Fruit fly (Drosophila melanogaster) whole organism, embryonic: ENCODE data around the gene bin.

ENCODE experiments used
- Awh ChIP-seq: fragments of 200-800 bp; sonication (Bioruptor generic); IDR thresholded peaks from 2 replicates; pipeline ENCODE4, ENCODE4 v1.3.6; 2022; ENCODE audit warnings: missing biosample characterization, missing genetic modification characterization
- CG10979 ChIP-seq: fragments of 200-800 bp; sonication (Bioruptor generic); optimal IDR thresholded peaks from 2 replicates; lab custom pipeline; 2018; ENCODE audit warnings: missing biosample characterization, mild to moderate bottlenecking, missing genetic modification characterization, moderate library complexity
- CG11456 ChIP-seq: fragments of 200-800 bp; sonication (Bioruptor generic); IDR thresholded peaks from 3 replicates; pipeline ENCODE4 v1.3.6; 2022; ENCODE audit warnings: missing biosample characterization, missing genetic modification characterization
- CG11695 ChIP-seq: fragments of 200-800 bp; sonication (Bioruptor generic); IDR thresholded peaks from 3 replicates; pipeline ENCODE4 v1.3.6; 2022; ENCODE audit warnings: missing biosample characterization, missing genetic modification characterization
- CG13296 ChIP-seq: fragments of 200-800 bp; sonication (Bioruptor generic); optimal IDR thresholded peaks from 3 replicates; lab custom pipeline; 2018; ENCODE audit warnings: missing biosample characterization, mild to moderate bottlenecking, missing genetic modification characterization
- CG14667 ChIP-seq: fragments of 200-800 bp; sonication (Bioruptor generic); IDR thresholded peaks from 2 replicates; pipeline ENCODE4 v1.3.6; 2022; ENCODE audit warnings: missing biosample characterization, missing genetic modification characterization
- CG14965 ChIP-seq: fragments of 200-800 bp; sonication (Bioruptor generic); optimal IDR thresholded peaks from 2 replicates; lab custom pipeline; 2016; ENCODE audit warnings: missing biosample characterization, missing genetic modification characterization, borderline replicate concordance
- CG15269 ChIP-seq: fragments of 200-800 bp; sonication (Bioruptor generic); optimal IDR thresholded peaks from 2 replicates; lab custom pipeline; 2018; ENCODE audit warnings: missing biosample characterization, mild to moderate bottlenecking, missing genetic modification characterization, moderate library complexity
- CG1602 ChIP-seq: fragments of 200-800 bp; sonication (Bioruptor generic); optimal IDR thresholded peaks from 3 replicates; lab custom pipeline; 2016; ENCODE audit warnings: missing biosample characterization, missing genetic modification characterization
- CG16779 ChIP-seq: fragments of 200-800 bp; sonication (Bioruptor generic); IDR thresholded peaks from 2 replicates; pipeline ENCODE4 v1.3.6; 2022; ENCODE audit warnings: missing biosample characterization, missing genetic modification characterization
- CG17385 ChIP-seq: fragments of 200-800 bp; sonication (Bioruptor generic); optimal IDR thresholded peaks from 3 replicates; lab custom pipeline; 2018; ENCODE audit warnings: missing biosample characterization, mild to moderate bottlenecking, missing genetic modification characterization
- CG17802 ChIP-seq: fragments of 200-800 bp; sonication (Bioruptor generic); optimal IDR thresholded peaks from 2 replicates; lab custom pipeline; 2018; ENCODE audit warnings: missing biosample characterization, mild to moderate bottlenecking, missing genetic modification characterization, moderate library complexity
- CG18619 ChIP-seq: fragments of 200-800 bp; sonication (Bioruptor generic); optimal IDR thresholded peaks from 3 replicates; lab custom pipeline; 2017; ENCODE audit warnings: missing biosample characterization, mild to moderate bottlenecking, missing genetic modification characterization
- CG18764 ChIP-seq: fragments of 200-800 bp; sonication (Bioruptor generic); optimal IDR thresholded peaks from 3 replicates; lab custom pipeline; 2016; ENCODE audit warnings: missing biosample characterization, missing genetic modification characterization
- CG3163 ChIP-seq: fragments of 200-800 bp; sonication (Bioruptor generic); optimal IDR thresholded peaks from 3 replicates; lab custom pipeline; 2016; ENCODE audit warnings: missing biosample characterization, missing genetic modification characterization
- CG4707 ChIP-seq: fragments of 200-800 bp; sonication (Bioruptor generic); optimal IDR thresholded peaks from 2 replicates; lab custom pipeline; 2018; ENCODE audit warnings: missing biosample characterization, mild to moderate bottlenecking, missing genetic modification characterization, moderate library complexity
- CG6175 ChIP-seq: fragments of 200-800 bp; sonication (Bioruptor generic); IDR thresholded peaks from 3 replicates; pipeline ENCODE4 v1.3.6; 2022; ENCODE audit warnings: missing biosample characterization, missing genetic modification characterization
- CG6689 ChIP-seq: fragments of 200-800 bp; sonication (Bioruptor generic); IDR thresholded peaks from 2 replicates; pipeline ENCODE4 v1.3.6; 2022; ENCODE audit warnings: missing biosample characterization, missing genetic modification characterization
- CG6854 ChIP-seq: fragments of 200-800 bp; sonication (Bioruptor generic); optimal IDR thresholded peaks from 3 replicates; lab custom pipeline; 2017; ENCODE audit warnings: missing biosample characterization, mild to moderate bottlenecking, missing genetic modification characterization
- CG7556 ChIP-seq: fragments of 200-800 bp; sonication (Bioruptor generic); optimal IDR thresholded peaks from 2 replicates; lab custom pipeline; 2017; ENCODE audit warnings: missing biosample characterization, mild to moderate bottlenecking, missing genetic modification characterization
- CG7839 ChIP-seq: fragments of 200-800 bp; sonication (Bioruptor generic); optimal IDR thresholded peaks from 3 replicates; lab custom pipeline; 2018; ENCODE audit warnings: missing biosample characterization, mild to moderate bottlenecking, missing genetic modification characterization, moderate library complexity
- CG8478 ChIP-seq: fragments of >200 bp; optimal IDR thresholded peaks from 2 replicates; lab custom pipeline; 2018
- CG9727 ChIP-seq: fragments of 200-800 bp; sonication (Bioruptor generic); optimal IDR thresholded peaks from 3 replicates; lab custom pipeline; 2017; ENCODE audit warnings: missing biosample characterization, mild to moderate bottlenecking, missing genetic modification characterization
- CrebB ChIP-seq: fragments of 200-800 bp; sonication (Bioruptor generic); optimal IDR thresholded peaks from 3 replicates; lab custom pipeline; 2018; ENCODE audit warnings: missing biosample characterization, mild to moderate bottlenecking, missing genetic modification characterization
- Doc3 ChIP-seq: fragments of 200-800 bp; sonication (Bioruptor generic); IDR thresholded peaks from 3 replicates; pipeline ENCODE4 v1.3.6; 2022; ENCODE audit warnings: missing biosample characterization, missing genetic modification characterization; ENCODE audit not compliant: partially characterized antibody
- Elba2 ChIP-seq: fragments of 200-800 bp; sonication (Bioruptor generic); optimal IDR thresholded peaks from 3 replicates; lab custom pipeline; 2016; ENCODE audit warnings: missing biosample characterization, missing genetic modification characterization
- Fer3 ChIP-seq: fragments of 200-800 bp; sonication (Bioruptor generic); optimal IDR thresholded peaks from 2 replicates; lab custom pipeline; 2018; ENCODE audit warnings: missing biosample characterization, mild to moderate bottlenecking, missing genetic modification characterization, moderate library complexity
- H2.0 ChIP-seq: fragments of 200-800 bp; sonication (Bioruptor generic); IDR thresholded peaks from 2 replicates; pipeline ENCODE4 v1.3.6; 2022; ENCODE audit warnings: missing biosample characterization, missing genetic modification characterization
- HLH3B ChIP-seq: fragments of 200-800 bp; sonication (Bioruptor generic); IDR thresholded peaks from 2 replicates; pipeline ENCODE4 v1.3.6; 2022; ENCODE audit warnings: missing biosample characterization, missing genetic modification characterization
- NfI ChIP-seq: fragments of 200-800 bp; sonication (Bioruptor generic); optimal IDR thresholded peaks from 3 replicates; lab custom pipeline; 2018; ENCODE audit warnings: missing biosample characterization, mild to moderate bottlenecking, missing genetic modification characterization, moderate library complexity
- Oaz ChIP-seq: fragments of 200-800 bp; sonication (Bioruptor generic); IDR thresholded peaks from 2 replicates; pipeline ENCODE4 v1.3.6; 2022; ENCODE audit warnings: missing biosample characterization, missing genetic modification characterization
- Spps ChIP-seq: fragments of 200-800 bp; sonication (Bioruptor generic); optimal IDR thresholded peaks from 2 replicates; lab custom pipeline; 2018; ENCODE audit warnings: missing biosample characterization, mild to moderate bottlenecking, missing genetic modification characterization
- Vsx1 ChIP-seq: fragments of 200-800 bp; sonication (Bioruptor generic); optimal IDR thresholded peaks from 2 replicates; lab custom pipeline; 2017; ENCODE audit warnings: missing biosample characterization, mild to moderate bottlenecking, missing genetic modification characterization, missing genetic modification reagents
- abd-A ChIP-seq: fragments of 200-800 bp; sonication (Bioruptor generic); optimal IDR thresholded peaks from 3 replicates; lab custom pipeline; 2019; ENCODE audit warnings: missing biosample characterization, mild to moderate bottlenecking, missing genetic modification characterization, moderate library complexity
- ato ChIP-seq: fragments of 200-800 bp; sonication (Bioruptor generic); IDR thresholded peaks from 2 replicates; pipeline ENCODE4 v1.3.6; 2022; ENCODE audit warnings: missing biosample characterization, missing genetic modification characterization; ENCODE audit not compliant: partially characterized antibody
- bcd ChIP-seq: fragments of 200-800 bp; sonication (Bioruptor generic); optimal IDR thresholded peaks from 2 replicates; lab custom pipeline; 2017; ENCODE audit warnings: missing biosample characterization, mild to moderate bottlenecking, missing genetic modification characterization
- chn ChIP-seq: fragments of 200-800 bp; sonication (Bioruptor generic); optimal IDR thresholded peaks from 2 replicates; lab custom pipeline; 2016; ENCODE audit warnings: missing biosample characterization, missing genetic modification characterization
- dimm ChIP-seq: fragments of 200-800 bp; sonication (Bioruptor generic); IDR thresholded peaks from 2 replicates; pipeline ENCODE4 v1.3.6; 2022; ENCODE audit warnings: missing biosample characterization, missing genetic modification characterization
- ems ChIP-seq: fragments of 200-800 bp; sonication (Bioruptor generic); optimal IDR thresholded peaks from 3 replicates; lab custom pipeline; 2016; ENCODE audit warnings: missing biosample characterization, missing genetic modification characterization
- fd64A ChIP-seq: fragments of 200-800 bp; sonication (Bioruptor generic); optimal IDR thresholded peaks from 3 replicates; lab custom pipeline; 2018; ENCODE audit warnings: missing biosample characterization, mild to moderate bottlenecking, missing genetic modification characterization
- fd96Cb ChIP-seq: fragments of 200-800 bp; sonication (Bioruptor generic); optimal IDR thresholded peaks from 2 replicates; lab custom pipeline; 2018; ENCODE audit warnings: missing biosample characterization, mild to moderate bottlenecking, missing genetic modification characterization, moderate library complexity
- hb ChIP-seq: fragments of 200-800 bp; sonication (Bioruptor generic); IDR thresholded peaks from 3 replicates; pipeline ENCODE4 v1.3.6; 2022; ENCODE audit warnings: missing biosample characterization, missing genetic modification characterization; ENCODE audit not compliant: partially characterized antibody
- jing ChIP-seq: fragments of 200-800 bp; sonication (Bioruptor generic); optimal IDR thresholded peaks from 2 replicates; lab custom pipeline; 2018; ENCODE audit warnings: missing biosample characterization, mild to moderate bottlenecking, missing genetic modification characterization
- org-1 ChIP-seq: fragments of 200-800 bp; sonication (Bioruptor generic); optimal IDR thresholded peaks from 2 replicates; lab custom pipeline; 2017; ENCODE audit warnings: missing biosample characterization, missing genetic modification characterization
- peb ChIP-seq: fragments of 200-800 bp; sonication (Bioruptor generic); IDR thresholded peaks from 2 replicates; pipeline ENCODE4 v1.3.6; 2022; ENCODE audit warnings: missing biosample characterization, missing genetic modification characterization
- pita ChIP-seq: fragments of 200-800 bp; sonication (Bioruptor generic); optimal IDR thresholded peaks from 2 replicates; lab custom pipeline; 2017; ENCODE audit warnings: missing biosample characterization, mild to moderate bottlenecking, missing genetic modification characterization
- sd ChIP-seq: fragments of 200-800 bp; sonication (Bioruptor generic); optimal IDR thresholded peaks from 3 replicates; lab custom pipeline; 2018; ENCODE audit warnings: missing biosample characterization, mild to moderate bottlenecking, missing genetic modification characterization, moderate library complexity
- sens ChIP-seq: fragments of 200-800 bp; sonication (Bioruptor generic); peaks from one replicate; lab custom pipeline; 2016; ENCODE audit warnings: missing biosample characterization, missing genetic modification characterization
- tgo ChIP-seq: fragments of 200-800 bp; sonication (Bioruptor generic); IDR thresholded peaks from 3 replicates; pipeline ENCODE4 v1.3.6; 2022; ENCODE audit warnings: missing biosample characterization, missing genetic modification characterization
- unc-4 ChIP-seq: fragments of 200-800 bp; sonication (Bioruptor generic); IDR thresholded peaks from 2 replicates; pipeline ENCODE4 v1.3.6; 2022; ENCODE audit warnings: missing biosample characterization, missing genetic modification characterization; ENCODE audit not compliant: partially characterized antibody
- vfl ChIP-seq: fragments of 200-800 bp; sonication (Bioruptor generic); optimal IDR thresholded peaks from 2 replicates; lab custom pipeline; 2016; ENCODE audit warnings: missing biosample characterization, missing genetic modification characterization

Gene bin

dm6 chr3L:6981823-6982222 is 8.6 kb upstream of the bin start (continued):
- TF ChIP-seq CG6689 (GFP tag; lab: Robert Waterston, UW): peak; percentile 64; the same call in 1 of the 2 replicates
- TF ChIP-seq ems (GFP tag; lab: Kevin White, UChicago): peak; percentile 2
- TF ChIP-seq ato (GFP tag; lab: Robert Waterston, UW): no peak
- no peak for TF ChIP-seq CG13296 (GFP tag; lab: Kevin White, UChicago)
- TF ChIP-seq Elba2 (GFP tag; lab: Kevin White, UChicago): peak; percentile 13
- 0 out of 2 replicates have a peak, but pooled peaks have one; percentile 16 for TF ChIP-seq CG14667 (GFP tag; lab: Robert Waterston, UW)
- TF ChIP-seq CG15269 (tag; lab: Kevin White, UChicago): peak; percentile 23
- TF ChIP-seq HLH3B (GFP tag; lab: Robert Waterston, UW): no peak; the same call in 1 of the 2 replicates
- peak; percentile 25 for TF ChIP-seq org-1 (GFP tag; lab: Kevin White, UChicago)
- TF ChIP-seq CG18619: peak; percentile 36
- TF ChIP-seq CG3163 (GFP tag; lab: Kevin White, UChicago): no peak
- no peak for TF ChIP-seq CG4707
- TF ChIP-seq tgo (GFP tag; lab: Robert Waterston, UW): no peak
- TF ChIP-seq vfl (GFP tag; lab: Kevin White, UChicago): no peak
- TF ChIP-seq unc-4: no peak
- no peak for TF ChIP-seq Oaz (GFP tag; lab: Robert Waterston, UW)
- TF ChIP-seq sens (GFP tag; lab: Kevin White, UChicago): peak; percentile 87
- TF ChIP-seq CG6854: no peak
- TF ChIP-seq CG16779 (GFP tag; lab: Robert Waterston, UW): no peak
- peak; percentile 87 for TF ChIP-seq CG9727
- no peak for TF ChIP-seq Vsx1 (GFP tag; lab: Kevin White, UChicago)
- no peak for TF ChIP-seq CrebB
- no peak for TF ChIP-seq abd-A (tag; lab: Kevin White, UChicago)
- TF ChIP-seq CG11695 (GFP tag; lab: Robert Waterston, UW): 0 out of 3 replicates have a peak, but pooled peaks have one; percentile 36
- TF ChIP-seq CG11456: no peak
- TF ChIP-seq H2.0: no peak
- no peak for TF ChIP-seq Fer3 (tag; lab: Kevin White, UChicago)
- peak; percentile 65 for TF ChIP-seq CG7839 (tag; lab: Kevin White, UChicago)
- TF ChIP-seq CG17385 (GFP tag; lab: Kevin White, UChicago): peak; percentile 33
- TF ChIP-seq sd (tag; lab: Kevin White, UChicago): no peak
- no peak for TF ChIP-seq fd64A (GFP tag; lab: Kevin White, UChicago)
- TF ChIP-seq dimm (GFP tag; lab: Robert Waterston, UW): no peak
- TF ChIP-seq CG1602 (GFP tag; lab: Kevin White, UChicago): peak; percentile 55
- peak; percentile 38 for TF ChIP-seq bcd (GFP tag; lab: Kevin White, UChicago)
- peak; percentile 74 for TF ChIP-seq CG10979 (tag; lab: Kevin White, UChicago)
- TF ChIP-seq CG17802 (tag; lab: Kevin White, UChicago): no peak
- TF ChIP-seq CG6175: no peak
- TF ChIP-seq peb (GFP tag; lab: Robert Waterston, UW): 0 out of 2 replicates have a peak, but pooled peaks have one; percentile 17
- TF ChIP-seq jing (GFP tag; lab: Kevin White, UChicago): no peak
- peak; percentile 60 for TF ChIP-seq CG7556 (GFP tag; lab: Kevin White, UChicago)
- TF ChIP-seq CG14965 (GFP tag; lab: Kevin White, UChicago): no peak
- TF ChIP-seq Awh (GFP tag; lab: Robert Waterston, UW): no peak
- TF ChIP-seq pita (GFP tag; lab: Kevin White, UChicago): no peak
- no peak for TF ChIP-seq hb
- no peak for TF ChIP-seq NfI
- TF ChIP-seq chn: no peak
- no peak for TF ChIP-seq CG18764 (GFP tag; lab: Kevin White, UChicago)
- no peak for TF ChIP-seq Spps
- TF ChIP-seq fd96Cb (tag; lab: Kevin White, UChicago): peak; percentile 31
- TF ChIP-seq CG8478 (lab: Kevin White, UChicago): no peak
- TF ChIP-seq Doc3 (GFP tag; lab: Robert Waterston, UW): no peak
